Fruit fly (Drosophila melanogaster) Kc167 (cell line): ENCODE data around the gene ClpP.

Experiments used
- Myc ChIP-seq: fragments of >200 bp; optimal IDR thresholded peaks from 2 replicates; lab custom pipeline; 2017; ENCODE audit warnings: missing external identifiers
- Sin3A ChIP-seq: fragments of >200 bp; optimal IDR thresholded peaks from 2 replicates; lab custom pipeline; 2018; ENCODE audit warnings: missing external identifiers
- h ChIP-seq: fragments of >200 bp; optimal IDR thresholded peaks from 3 replicates; lab custom pipeline; 2018; ENCODE audit warnings: missing external identifiers
- insv ChIP-seq: fragments of >200 bp; optimal IDR thresholded peaks from 3 replicates; lab custom pipeline; 2018; ENCODE audit warnings: missing external identifiers
- psq ChIP-seq: fragments of >200 bp; optimal IDR thresholded peaks from 2 replicates; lab custom pipeline; 2017; ENCODE audit warnings: missing external identifiers
- ttk ChIP-seq: sonication (Bioruptor generic); optimal IDR thresholded peaks from 2 replicates; lab custom pipeline; 2017; ENCODE audit warnings: missing external identifiers

ClpP gene

dm6 chr2L:10356508-10356907 is at the start of gene ClpP, which contains the start of gene CtsL4:
TSS of gene ClpP (plus strand) at chr2L:10356795.
TSS of gene CtsL4 (minus strand) at chr2L:10356597.
- TF ChIP-seq psq (lab: Kevin White, UChicago) = no peak
- TF ChIP-seq insv (lab: Kevin White, UChicago) = no peak
- no peak for TF ChIP-seq Sin3A (lab: Kevin White, UChicago)
- no peak for TF ChIP-seq Myc (lab: Kevin White, UChicago)
- TF ChIP-seq ttk (lab: Kevin White, UChicago) = no peak
- TF ChIP-seq h (lab: Kevin White, UChicago) = no peak

dm6 chr2L:10310614-10311382 is 45.8 kb upstream of the ClpP start, which contains the start of gene Cdk5alpha:
TSS of gene Cdk5alpha (minus strand) at chr2L:10310956.
- no peak for TF ChIP-seq psq (lab: Kevin White, UChicago)
- no peak for TF ChIP-seq Myc (lab: Kevin White, UChicago)
- TF ChIP-seq ttk (lab: Kevin White, UChicago) = no peak
- TF ChIP-seq h (lab: Kevin White, UChicago) = no peak
- no peak for TF ChIP-seq Sin3A (lab: Kevin White, UChicago)
- TF ChIP-seq insv (lab: Kevin White, UChicago) = no peak

- TF ChIP-seq psq (lab: Kevin White, UChicago) = no peak
- TF ChIP-seq h (lab: Kevin White, UChicago) = no peak
- no peak for TF ChIP-seq insv (lab: Kevin White, UChicago)
- no peak for TF ChIP-seq ttk (lab: Kevin White, UChicago)
- no peak for TF ChIP-seq Myc (lab: Kevin White, UChicago)
- no peak for TF ChIP-seq Sin3A (lab: Kevin White, UChicago)
These were observed 44.8 kb upstream of the ClpP start for dm6 chr2L:10311822-10312221.

- TF ChIP-seq Sin3A (lab: Kevin White, UChicago) = no peak
- no peak for TF ChIP-seq Myc (lab: Kevin White, UChicago)
- TF ChIP-seq h (lab: Kevin White, UChicago) = no peak
- no peak for TF ChIP-seq ttk (lab: Kevin White, UChicago)
- no peak for TF ChIP-seq psq (lab: Kevin White, UChicago)
- no peak for TF ChIP-seq insv (lab: Kevin White, UChicago)
These were observed 42.0 kb upstream of the ClpP start, which contains the start of the genes Usp14 and CG4972 for dm6 chr2L:10314327-10315210. TSS of gene Usp14 (minus strand) at chr2L:10314396. TSS of gene CG4972 (plus strand) at chr2L:10314792.

- TF ChIP-seq insv (lab: Kevin White, UChicago) (no peak), Sin3A (lab: Kevin White, UChicago) (no peak), Myc (lab: Kevin White, UChicago) (no peak), psq (lab: Kevin White, UChicago) (no peak), ttk (lab: Kevin White, UChicago) (no peak), h (lab: Kevin White, UChicago) (no peak)
These were observed 40.7 kb upstream of the ClpP start for dm6 chr2L:10315888-10316287.

- TF ChIP-seq Sin3A (lab: Kevin White, UChicago) (no peak), insv (lab: Kevin White, UChicago) (no peak), Myc (lab: Kevin White, UChicago) (no peak), ttk (lab: Kevin White, UChicago) (no peak), psq (lab: Kevin White, UChicago) (no peak), h (lab: Kevin White, UChicago) (no peak)
These were observed 36.3 kb upstream of the ClpP start for dm6 chr2L:10320174-10320775.

- no peak for TF ChIP-seq ttk (lab: Kevin White, UChicago)
- no peak for TF ChIP-seq Myc (lab: Kevin White, UChicago)
- TF ChIP-seq Sin3A (lab: Kevin White, UChicago) = no peak
- no peak for TF ChIP-seq insv (lab: Kevin White, UChicago)
- TF ChIP-seq h (lab: Kevin White, UChicago) = no peak
- TF ChIP-seq psq (lab: Kevin White, UChicago) = no peak
These were observed 35.5 kb upstream of the ClpP start for dm6 chr2L:10321036-10321583.

- TF ChIP-seq insv (lab: Kevin White, UChicago) (no peak), Sin3A (lab: Kevin White, UChicago) (no peak), psq (lab: Kevin White, UChicago) (no peak), Myc (lab: Kevin White, UChicago) (no peak), ttk (lab: Kevin White, UChicago) (no peak), h (lab: Kevin White, UChicago) (no peak)
These were observed 35.0 kb upstream of the ClpP start for dm6 chr2L:10321612-10322011.

- TF ChIP-seq psq (lab: Kevin White, UChicago) (no peak), ttk (lab: Kevin White, UChicago) (no peak)
These were observed 34.4 kb upstream of the ClpP start, which contains the start of gene CG4995 for dm6 chr2L:10322176-10322575. TSS of gene CG4995 (plus strand) at chr2L:10322476.

- TF ChIP-seq insv (lab: Kevin White, UChicago) (no peak), ttk (lab: Kevin White, UChicago) (no peak), psq (lab: Kevin White, UChicago) (no peak), Sin3A (lab: Kevin White, UChicago) (no peak)
These were observed 33.7 kb upstream of the ClpP start, which contains the start of gene CG5381 for dm6 chr2L:10322773-10323487. TSS of gene CG5381 (minus strand) at chr2L:10323102.
